Fruit fly (Drosophila melanogaster): ENCODE results near the gene NANS.
A peak's percentile ranks its signal among the peaks of the same experiment; 100 is the strongest.

The NANS gene

DNA sequence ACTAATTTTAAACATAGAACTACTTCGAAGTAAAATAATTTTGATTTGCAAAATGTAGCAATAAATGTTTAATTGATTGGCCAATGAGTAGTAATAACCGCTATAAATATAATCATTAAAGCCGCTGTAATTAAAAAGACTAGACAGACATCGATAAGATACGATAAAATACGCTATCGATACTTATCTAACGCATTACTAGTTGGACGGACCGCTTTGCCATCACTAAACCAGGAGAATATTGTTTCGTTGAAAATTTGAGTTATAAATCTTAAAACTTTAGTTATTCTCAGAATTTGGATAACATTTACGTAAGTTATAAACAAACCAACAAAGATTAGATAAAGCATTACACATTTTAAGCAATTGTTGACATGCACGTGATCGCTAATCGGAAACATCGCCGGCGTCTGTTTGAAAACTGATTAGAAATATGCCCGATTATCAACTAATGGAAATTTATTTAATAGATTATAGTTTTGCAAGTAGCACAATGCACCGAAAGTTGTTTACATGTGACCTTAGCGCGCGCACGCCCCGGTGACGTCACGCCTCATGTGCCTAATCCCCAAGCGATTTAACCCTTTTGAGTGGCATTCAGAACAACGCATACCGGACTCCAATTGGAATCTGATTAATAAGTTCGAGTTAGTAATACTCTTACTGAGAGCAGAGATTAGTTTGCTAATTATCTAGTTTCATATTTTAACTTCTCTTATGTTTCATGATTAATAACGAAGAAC lies 13.2 kb downstream of the NANS start, which contains the start of gene Desat1:
Desat1 (plus strand) TSS at position 200 of the 743 bp plus-strand sequence.
- TF ChIP-seq esn (GFP tag; optimal IDR thresholded peaks at IDR 0.05), result peak; percentile 43
- peak; percentile 66 for TF ChIP-seq Eip78C (GFP tag)
- no peak for TF ChIP-seq spab (GFP tag; optimal IDR thresholded peaks at IDR 0.05)

- 0 out of 3 replicates have a peak, but pooled peaks have one; percentile 32 for TF ChIP-seq CG8119 (GFP tag; IDR thresholded peaks at IDR 0.05)
- TF ChIP-seq CG16779 (tag; optimal IDR thresholded peaks at IDR 0.05), result no peak
- TF ChIP-seq vri (GFP tag; optimal IDR thresholded peaks at IDR 0.05), result peak; percentile 70
- TF ChIP-seq Hr39 (GFP tag; optimal IDR thresholded peaks at IDR 0.05), result no peak
- no peak for TF ChIP-seq CG6854 (GFP tag; optimal IDR thresholded peaks at IDR 0.05)
- no peak for TF ChIP-seq Met (GFP tag; optimal IDR thresholded peaks at IDR 0.05)
- TF ChIP-seq Blimp-1 (GFP tag; optimal IDR thresholded peaks at IDR 0.05), result no peak
- peak; percentile 53 for TF ChIP-seq svp (GFP tag)
- TF ChIP-seq salr (GFP tag; optimal IDR thresholded peaks at IDR 0.05), result no peak
- TF ChIP-seq Ets96B (tag; optimal IDR thresholded peaks at IDR 0.05), result no peak
- TF ChIP-seq Hr38 (GFP tag; optimal IDR thresholded peaks at IDR 0.05), result no peak
- no peak for TF ChIP-seq CG10669 (GFP tag; optimal IDR thresholded peaks at IDR 0.05)
- TF ChIP-seq CG9139 (GFP tag; optimal IDR thresholded peaks at IDR 0.05), result no peak
- TF ChIP-seq CG6808 (GFP tag; optimal IDR thresholded peaks at IDR 0.05), result no peak
- TF ChIP-seq Sox14 (GFP tag; optimal IDR thresholded peaks at IDR 0.05), result no peak
- no peak for TF ChIP-seq ss (GFP tag; optimal IDR thresholded peaks at IDR 0.05)
- TF ChIP-seq CG1621 (tag; optimal IDR thresholded peaks at IDR 0.05), result no peak
- TF ChIP-seq esn (GFP tag; optimal IDR thresholded peaks at IDR 0.05), result no peak
- no peak for TF ChIP-seq lz (GFP tag; optimal IDR thresholded peaks at IDR 0.05)
- no peak for TF ChIP-seq CG10631 (GFP tag; optimal IDR thresholded peaks at IDR 0.05)
- TF ChIP-seq Sox102F (GFP tag; optimal IDR thresholded peaks at IDR 0.05), result no peak
- TF ChIP-seq CG6163 (GFP tag; IDR thresholded peaks at IDR 0.05), result no peak
- peak; percentile 27 for TF ChIP-seq Eip78C (GFP tag)
Observed at dm6 chr3R:12441008-12441606, 14.7 kb downstream of the NANS start.

- no peak for TF ChIP-seq Hr38 (GFP tag; optimal IDR thresholded peaks at IDR 0.05)
- peak; percentile 45 for TF ChIP-seq lz (GFP tag; optimal IDR thresholded peaks at IDR 0.05)
- TF ChIP-seq CG11902 (GFP tag; optimal IDR thresholded peaks at IDR 0.05), result no peak
- peak; percentile 94 for TF ChIP-seq Eip78C (GFP tag)
- TF ChIP-seq eg (GFP tag; IDR thresholded peaks at IDR 0.05), result peak; percentile 60; the same call in 1 of the 3 replicates
- TF ChIP-seq CG10669 (GFP tag; optimal IDR thresholded peaks at IDR 0.05), result peak; percentile 40
- peak in 1 of 2 experiments; percentile 57 for TF ChIP-seq salr (GFP tag; optimal IDR thresholded peaks at IDR 0.05)
- no peak for TF ChIP-seq CG11294 (GFP tag; IDR thresholded peaks at IDR 0.05)
- peak; percentile 45 for TF ChIP-seq achi (GFP tag; optimal IDR thresholded peaks at IDR 0.05)
- no peak for TF ChIP-seq CG16779 (tag; optimal IDR thresholded peaks at IDR 0.05)
- peak; percentile 65 for TF ChIP-seq CG32006 (GFP tag; optimal IDR thresholded peaks at IDR 0.05)
- no peak for TF ChIP-seq CG1621 (tag; optimal IDR thresholded peaks at IDR 0.05)
- TF ChIP-seq Sox102F (GFP tag; optimal IDR thresholded peaks at IDR 0.05), result peak; percentile 31
- peak; percentile 63; the same call in 2 of the 3 replicates for TF ChIP-seq CG6163 (GFP tag; IDR thresholded peaks at IDR 0.05)
- peak; percentile 5 for TF ChIP-seq Ets21C (GFP tag; optimal IDR thresholded peaks at IDR 0.05)
- TF ChIP-seq Eip75B (GFP tag; optimal IDR thresholded peaks at IDR 0.05), result peak; percentile 51
- peak; percentile 17 for TF ChIP-seq Smox (GFP tag; optimal IDR thresholded peaks at IDR 0.05)
- peak; percentile 11 for TF ChIP-seq CG11762 (GFP tag; optimal IDR thresholded peaks at IDR 0.05; ENCODE audit: insufficient read depth)
- no peak for TF ChIP-seq CG9139 (GFP tag; optimal IDR thresholded peaks at IDR 0.05)
- peak; percentile 39; the same call in 2 of the 3 replicates for TF ChIP-seq CG8119 (GFP tag; IDR thresholded peaks at IDR 0.05)
- peak; percentile 88 for TF ChIP-seq dsx (GFP tag; optimal IDR thresholded peaks at IDR 0.05; ENCODE audit: poor library complexity, severe bottlenecking)
- peak; percentile 27 for TF ChIP-seq CG31627 (GFP tag; optimal IDR thresholded peaks at IDR 0.05)
- peak; percentile 33 for TF ChIP-seq Lpt (GFP tag; optimal IDR thresholded peaks at IDR 0.05)
- peak; percentile 14 for TF ChIP-seq cyc (GFP tag; optimal IDR thresholded peaks at IDR 0.05)
- peak; percentile 68 for TF ChIP-seq fkh (GFP tag; optimal IDR thresholded peaks at IDR 0.05)
- TF ChIP-seq CG6792 (GFP tag; optimal IDR thresholded peaks at IDR 0.05), result peak; percentile 19
- peak; percentile 29 for TF ChIP-seq CG3032 (tag; optimal IDR thresholded peaks at IDR 0.05)
- TF ChIP-seq CG6854 (GFP tag; optimal IDR thresholded peaks at IDR 0.05), result peak; percentile 42
- TF ChIP-seq CG8632 (GFP tag; optimal IDR thresholded peaks at IDR 0.05), result no peak
- TF ChIP-seq Ets96B (tag; optimal IDR thresholded peaks at IDR 0.05), result peak; percentile 58
- peak; percentile 67 for TF ChIP-seq svp (GFP tag)
Observed at dm6 chr3R:12442601-12443533, 16.5 kb downstream of the NANS start.
